Worm (Caenorhabditis elegans): ENCODE results near the gene F47D2.11.
"Not testable (repeated sequence)": the region's sequence is repeated elsewhere in the genome, so short reads cannot be mapped to it uniquely, and the experiment has no call there.

ce11 chrV:4281699-4282098 lies 14.1 kb downstream of the F47D2.11 start, which contains the start of gene srt-37:
- not testable (repeated sequence) for TF ChIP-seq cog-1 (tag; optimal IDR thresholded peaks at IDR 0.05); med-1 (GFP tag; optimal IDR thresholded peaks at IDR 0.05; ENCODE audit: insufficient read depth); ztf-23 (GFP tag; IDR thresholded peaks at IDR 0.05); ztf-29 (GFP tag; IDR thresholded peaks at IDR 0.05)
